Fruit fly (Drosophila melanogaster) whole organism, pupa: ENCODE data around the gene CG9986.

ENCODE experiments used
- CG10348 ChIP-seq: fragments of 200-800 bp; sonication (Bioruptor generic); IDR thresholded peaks from 2 replicates; pipeline ENCODE4 v1.3.6; 2022; ENCODE audit warnings: missing biosample characterization, missing genetic modification characterization
- CG12605 ChIP-seq: fragments of 200-800 bp; sonication (Bioruptor generic); IDR thresholded peaks from 2 replicates; pipeline ENCODE4 v1.3.6; 2022; ENCODE audit warnings: missing biosample characterization, missing genetic modification characterization
- CG15710 ChIP-seq: fragments of 200-800 bp; sonication (Bioruptor generic); optimal IDR thresholded peaks from 2 replicates; lab custom pipeline; 2018; ENCODE audit warnings: missing biosample characterization, mild to moderate bottlenecking, missing genetic modification characterization, moderate library complexity
- CG17806 ChIP-seq: fragments of 200-800 bp; sonication (Bioruptor generic); optimal IDR thresholded peaks from 2 replicates; lab custom pipeline; 2018; ENCODE audit warnings: missing biosample characterization, mild to moderate bottlenecking, missing genetic modification characterization, moderate library complexity
- CG34367 ChIP-seq: fragments of 200-800 bp; sonication (Bioruptor generic); optimal IDR thresholded peaks from 2 replicates; lab custom pipeline; 2018; ENCODE audit warnings: missing biosample characterization, mild to moderate bottlenecking, missing genetic modification characterization
- CG8159 ChIP-seq: fragments of 200-800 bp; sonication (Bioruptor generic); optimal IDR thresholded peaks from 3 replicates; lab custom pipeline; 2018; ENCODE audit warnings: missing biosample characterization, mild to moderate bottlenecking, missing genetic modification characterization, moderate library complexity
- CG8301 ChIP-seq: fragments of 200-800 bp; sonication (Bioruptor generic); optimal IDR thresholded peaks from 2 replicates; lab custom pipeline; 2018; ENCODE audit warnings: missing biosample characterization, mild to moderate bottlenecking, missing genetic modification characterization
- CG9948 ChIP-seq: fragments of 200-800 bp; sonication (Bioruptor generic); optimal IDR thresholded peaks from 2 replicates; lab custom pipeline; 2018; ENCODE audit warnings: missing biosample characterization, mild to moderate bottlenecking, missing genetic modification characterization, moderate library complexity
- fd96Ca ChIP-seq: fragments of 200-800 bp; sonication (Bioruptor generic); IDR thresholded peaks from 3 replicates; pipeline ENCODE4 v1.3.6; 2022; ENCODE audit warnings: missing biosample characterization, missing genetic modification characterization
- gl ChIP-seq: fragments of 200-800 bp; sonication (Bioruptor generic); optimal IDR thresholded peaks from 2 replicates; lab custom pipeline; 2018; ENCODE audit warnings: missing biosample characterization, mild to moderate bottlenecking, missing genetic modification characterization
- rn ChIP-seq: fragments of 200-800 bp; sonication (Bioruptor generic); IDR thresholded peaks from 2 replicates; pipeline ENCODE4 v1.3.6; 2022; ENCODE audit warnings: missing biosample characterization, missing genetic modification characterization

DNA sequence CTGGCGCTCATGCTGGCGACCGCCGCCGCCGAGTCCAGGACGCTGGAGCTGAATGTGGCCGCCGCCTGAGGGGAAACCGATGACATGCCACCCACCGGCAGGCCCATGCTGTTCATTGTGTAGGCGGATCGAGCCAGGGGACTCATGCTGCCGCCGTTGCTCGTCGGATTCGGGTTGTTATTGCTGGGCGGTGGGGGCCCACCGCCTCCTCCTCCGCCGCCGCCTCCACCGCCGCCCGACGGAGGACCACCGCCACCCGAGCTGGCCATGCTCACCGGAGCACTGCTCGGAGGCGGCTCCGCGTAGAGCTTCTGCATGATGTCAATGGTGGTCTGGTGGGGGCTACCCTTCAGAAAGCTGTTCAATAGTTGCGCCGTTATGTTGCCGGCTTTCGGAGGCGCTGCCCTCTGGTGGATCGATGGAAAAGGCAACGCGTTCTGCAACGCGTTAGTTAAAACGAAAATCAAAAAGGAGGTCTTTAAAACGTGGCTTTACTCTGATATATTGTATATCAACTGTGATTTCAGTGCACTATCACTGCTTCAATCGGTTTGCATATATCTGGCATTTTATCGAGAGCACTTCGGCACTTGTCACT is 21.5 kb upstream of the CG9986 start:
- TF ChIP-seq gl (tag; lab: Kevin White, UChicago) (no peak), CG9948 (tag; lab: Kevin White, UChicago) (no peak), CG17806 (no peak), CG10348 (no peak), CG15710 (no peak), rn (no peak), fd96Ca (GFP tag; lab: Robert Waterston, UW) (no peak), CG8301 (no peak), CG12605 (GFP tag; lab: Robert Waterston, UW) (no peak), CG8159 (tag; lab: Kevin White, UChicago) (no peak), CG34367 (tag; lab: Kevin White, UChicago) (no peak)
